Worm (Caenorhabditis elegans) whole organism, young adult: ENCODE results near the gene srbc-21.

ENCODE experiments used
- C17E4.6 ChIP-seq: fragments of 200-800 bp; sonication (Bioruptor generic); IDR thresholded peaks from 2 replicates; pipeline ENCODE4 v1.3.6; 2022; ENCODE audit warnings: missing genetic modification reagents, missing genetic modification characterization, missing compliant biosample characterization
- F37B4.10 ChIP-seq: fragments of 200-800 bp; sonication (Bioruptor generic); IDR thresholded peaks from 2 replicates; pipeline ENCODE4 v1.3.6; 2022; ENCODE audit warnings: missing genetic modification characterization, missing compliant biosample characterization
- F49E8.2 ChIP-seq: sonication (generic microtip); optimal IDR thresholded peaks from 3 replicates; lab custom pipeline; 2017; ENCODE audit warnings: missing genetic modification characterization, mild to moderate bottlenecking, missing compliant biosample characterization, antibody characterized with exemption, moderate library complexity; ENCODE audit not compliant: insufficient read depth
- F52B5.7 ChIP-seq: sonication (generic microtip); optimal IDR thresholded peaks from 2 replicates; lab custom pipeline; 2016; ENCODE audit warnings: mild to moderate bottlenecking, missing genetic modification characterization, missing compliant biosample characterization
- F55B11.4 ChIP-seq: sonication (generic microtip); optimal IDR thresholded peaks from 2 replicates; lab custom pipeline; 2016; ENCODE audit warnings: missing compliant biosample characterization, missing genetic modification characterization, borderline replicate concordance; ENCODE audit not compliant: insufficient read depth
- T07F8.4 ChIP-seq: sonication (generic microtip); optimal IDR thresholded peaks from 2 replicates; lab custom pipeline; 2016; ENCODE audit warnings: mild to moderate bottlenecking, missing genetic modification characterization, moderate library complexity, missing compliant biosample characterization
- Y67H2A.10 ChIP-seq: fragments of 200-800 bp; sonication (Bioruptor generic); conservative IDR thresholded peaks from 2 replicates; pipeline ENCODE4 v1.3.6; 2022; ENCODE audit warnings: missing genetic modification reagents, missing genetic modification characterization, missing compliant biosample characterization
- ama-1 ChIP-seq, 3 experiments: fragments of 150-350 bp in 1 of 3; sonication (generic microtip) in 2 of 3; optimal IDR thresholded peaks; 2 replicates each; lab custom pipeline; 2014 to 2018; ENCODE audit warnings: missing biosample characterization in 2 of 3, missing genetic modification characterization in 2 of 3, missing genetic modification reagents in 2 of 3
- aptf-3 ChIP-seq: fragments of 200-800 bp; sonication (Bioruptor generic); IDR thresholded peaks from 2 replicates; pipeline ENCODE4 v1.3.6; 2022; ENCODE audit warnings: missing genetic modification characterization, missing compliant biosample characterization
- bed-1 ChIP-seq: fragments of 200-800 bp; sonication (Bioruptor generic); IDR thresholded peaks from 2 replicates; pipeline ENCODE4 v1.3.6; 2022; ENCODE audit warnings: missing genetic modification reagents, missing genetic modification characterization, missing compliant biosample characterization
- chd-7 ChIP-seq: sonication (generic microtip); optimal IDR thresholded peaks from 2 replicates; lab custom pipeline; 2016; ENCODE audit warnings: mild to moderate bottlenecking, missing genetic modification characterization, moderate library complexity, missing compliant biosample characterization
- egl-18 ChIP-seq: fragments of 200-800 bp; sonication (Bioruptor generic); IDR thresholded peaks from 2 replicates; pipeline ENCODE4 v1.3.6; 2022; ENCODE audit warnings: missing genetic modification reagents, missing genetic modification characterization, missing compliant biosample characterization
- egl-44 ChIP-seq: fragments of 200-800 bp; sonication (Bioruptor generic); IDR thresholded peaks from 2 replicates; pipeline ENCODE4 v1.3.6; 2022; ENCODE audit warnings: missing genetic modification reagents, missing genetic modification characterization, missing compliant biosample characterization
- egrh-3 ChIP-seq: fragments of 200-800 bp; sonication (Bioruptor generic); IDR thresholded peaks from 2 replicates; pipeline ENCODE4 v1.3.6; 2022; ENCODE audit warnings: missing genetic modification reagents, missing genetic modification characterization, missing compliant biosample characterization
- ekl-4 ChIP-seq: fragments of 200-800 bp; sonication (Bioruptor generic); IDR thresholded peaks from 2 replicates; pipeline ENCODE4 v1.3.6; 2022; ENCODE audit warnings: missing genetic modification reagents, missing genetic modification characterization, missing compliant biosample characterization
- fkh-3 ChIP-seq: sonication (generic microtip); optimal IDR thresholded peaks from 2 replicates; lab custom pipeline; 2016; ENCODE audit warnings: mild to moderate bottlenecking, missing genetic modification characterization, missing compliant biosample characterization
- hmg-20 ChIP-seq: fragments of 200-800 bp; sonication (Bioruptor generic); IDR thresholded peaks from 2 replicates; pipeline ENCODE4 v1.3.6; 2022; ENCODE audit warnings: missing genetic modification reagents, missing genetic modification characterization, missing compliant biosample characterization
- let-526 ChIP-seq: fragments of 200-800 bp; sonication (Bioruptor generic); IDR thresholded peaks from 2 replicates; pipeline ENCODE4 v1.3.6; 2022; ENCODE audit warnings: missing genetic modification reagents, missing genetic modification characterization, missing compliant biosample characterization
- let-607 ChIP-seq, 2 experiments: fragments of 200-800 bp in 1 of 2; sonication (Bioruptor generic) in 1 of 2; sonication (generic microtip) in 1 of 2; optimal IDR thresholded peaks; 2 replicates each; lab custom pipeline; 2016 to 2018; ENCODE audit warnings: mild to moderate bottlenecking in 2 of 2, missing compliant biosample characterization in 2 of 2, missing genetic modification characterization in 2 of 2, moderate library complexity in 2 of 2, missing genotype in 1 of 2
- lin-40 ChIP-seq: sonication (generic microtip); optimal IDR thresholded peaks from 2 replicates; lab custom pipeline; 2016; ENCODE audit warnings: missing genetic modification characterization, mild to moderate bottlenecking, missing compliant biosample characterization, missing genotype, missing genetic modification reagents
- madf-10 ChIP-seq: sonication (generic microtip); optimal IDR thresholded peaks from 2 replicates; lab custom pipeline; 2016; ENCODE audit warnings: mild to moderate bottlenecking, missing genetic modification characterization, missing compliant biosample characterization
- nfya-2 ChIP-seq: fragments of 200-800 bp; sonication (Bioruptor generic); IDR thresholded peaks from 2 replicates; pipeline ENCODE4 v1.3.6; 2022; ENCODE audit warnings: missing genetic modification reagents, missing genetic modification characterization, missing compliant biosample characterization
- nhr-80 ChIP-seq: sonication (generic microtip); optimal IDR thresholded peaks from 2 replicates; lab custom pipeline; 2016; ENCODE audit warnings: missing genetic modification characterization, missing compliant biosample characterization
- snpc-4 ChIP-seq, 5 experiments: fragments of 150-350 bp in 1 of 5; sonication (generic microtip) in 4 of 5; optimal IDR thresholded peaks; 2 replicates each; lab custom pipeline; 2014 to 2018; ENCODE audit warnings: missing genetic modification characterization in 5 of 5, missing biosample characterization in 3 of 5, antibody characterized with exemption in 2 of 5, mild to moderate bottlenecking in 2 of 5, missing compliant biosample characterization in 2 of 5, missing genotype in 2 of 5, moderate library complexity in 2 of 5, missing genetic modification reagents in 1 of 5
- sptf-2 ChIP-seq: fragments of 200-800 bp; sonication (Bioruptor generic); optimal IDR thresholded peaks from 2 replicates; lab custom pipeline; 2018; ENCODE audit warnings: mild to moderate bottlenecking, missing genetic modification characterization, missing compliant biosample characterization
- unc-130 ChIP-seq: sonication (generic microtip); optimal IDR thresholded peaks from 2 replicates; lab custom pipeline; 2016; ENCODE audit warnings: missing genetic modification reagents, missing genetic modification characterization, missing compliant biosample characterization
- zfh-2 ChIP-seq: fragments of 200-800 bp; sonication (Bioruptor generic); conservative IDR thresholded peaks from 2 replicates; pipeline ENCODE4 v1.3.6; 2022; ENCODE audit warnings: missing genetic modification reagents, missing genetic modification characterization, missing compliant biosample characterization
- ztf-26 ChIP-seq: sonication (generic microtip); optimal IDR thresholded peaks from 2 replicates; lab custom pipeline; 2017; ENCODE audit warnings: missing genetic modification characterization, missing compliant biosample characterization
- ztf-28 ChIP-seq: fragments of 200-800 bp; sonication (Bioruptor generic); IDR thresholded peaks from 2 replicates; pipeline ENCODE4 v1.3.6; 2022; ENCODE audit warnings: missing genetic modification reagents, missing genetic modification characterization, missing compliant biosample characterization

Gene srbc-21

ce11 chrV:2179214-2179613 is 23.9 kb downstream of the srbc-21 start, which contains the start of gene cyp-33C1:
TSS of gene cyp-33C1 (plus strand) at chrV:2179514.
- TF ChIP-seq hmg-20 (GFP tag; lab: Robert Waterston, UW): no peak

DNA sequence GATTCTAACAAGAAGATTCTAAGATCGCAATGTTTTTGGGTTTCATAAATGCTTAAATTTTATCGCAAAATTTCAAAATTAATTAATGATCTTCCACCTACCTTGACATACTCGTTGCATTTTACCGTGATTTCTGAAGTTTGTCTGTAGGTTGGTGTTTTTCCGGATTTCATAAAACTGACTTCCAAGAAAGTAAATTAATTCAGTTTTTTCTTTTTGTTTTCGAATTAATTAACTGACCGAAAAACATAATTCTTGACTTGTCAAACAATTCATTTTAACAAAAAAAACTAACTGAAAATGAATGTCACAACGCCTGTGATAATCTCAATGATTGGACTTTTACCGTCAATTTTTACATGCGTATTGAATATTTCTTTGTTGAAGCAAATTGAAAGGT is 26.4 kb downstream of the srbc-21 start, which contains the start of gene srbc-16:
TSS of gene srbc-16 (plus strand) at position 301 of the 400 bp plus-strand sequence.
- TF ChIP-seq nfya-2 (no peak), ama-1 (optimal IDR thresholded peaks at IDR 0.05; lab: Kevin White, UChicago) (no peak), ama-1 (GFP tag; optimal IDR thresholded peaks at IDR 0.05; lab: Kevin White, UChicago) (no peak), egl-18 (GFP tag; lab: Robert Waterston, UW) (no peak), fkh-3 (tag; lab: Kevin White, UChicago) (no peak), ztf-26 (tag; lab: Kevin White, UChicago) (no peak), F52B5.7 (no peak), F49E8.2 (tag; lab: Kevin White, UChicago) (no peak), Y67H2A.10 (GFP tag; lab: Robert Waterston, UW) (no peak), chd-7 (tag; lab: Kevin White, UChicago) (no peak), lin-40 (tag; lab: Kevin White, UChicago) (no peak), aptf-3 (GFP tag; lab: Robert Waterston, UW) (no peak), F55B11.4 (tag; lab: Kevin White, UChicago) (no peak), let-607 (tag; optimal IDR thresholded peaks at IDR 0.05; lab: Kevin White, UChicago) (no peak), unc-130 (GFP tag; lab: Kevin White, UChicago) (no peak)

DNA sequence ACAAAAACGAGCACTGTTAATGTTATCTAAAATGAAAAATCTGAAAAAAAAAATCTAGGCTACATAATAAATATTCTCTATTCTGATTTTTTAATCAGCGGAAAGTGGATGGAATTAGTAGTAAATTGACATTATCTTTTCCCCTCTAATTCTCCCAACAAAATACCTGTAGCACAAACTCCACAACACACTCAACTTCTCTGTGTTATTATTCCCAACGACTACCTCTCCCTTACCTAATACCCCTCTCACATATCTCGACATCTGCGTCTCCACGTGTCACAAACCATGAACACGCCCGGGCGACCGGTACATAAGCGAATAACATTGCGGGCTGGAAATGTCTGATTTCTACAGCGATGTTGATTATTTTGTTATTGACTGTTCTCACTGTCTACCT is 27.8 kb downstream of the srbc-21 start, which contains the start of gene cyp-33C2:
TSS of gene cyp-33C2 (plus strand) at position 327 of the 400 bp plus-strand sequence.
- TF ChIP-seq madf-10 (no peak), nhr-80 (tag; lab: Kevin White, UChicago) (peak; percentile 51), F49E8.2 (tag; lab: Kevin White, UChicago) (no peak), C17E4.6 (GFP tag; lab: Robert Waterston, UW) (no peak), let-526 (peak; percentile 28; the same call in 1 of the 2 replicates)

DNA sequence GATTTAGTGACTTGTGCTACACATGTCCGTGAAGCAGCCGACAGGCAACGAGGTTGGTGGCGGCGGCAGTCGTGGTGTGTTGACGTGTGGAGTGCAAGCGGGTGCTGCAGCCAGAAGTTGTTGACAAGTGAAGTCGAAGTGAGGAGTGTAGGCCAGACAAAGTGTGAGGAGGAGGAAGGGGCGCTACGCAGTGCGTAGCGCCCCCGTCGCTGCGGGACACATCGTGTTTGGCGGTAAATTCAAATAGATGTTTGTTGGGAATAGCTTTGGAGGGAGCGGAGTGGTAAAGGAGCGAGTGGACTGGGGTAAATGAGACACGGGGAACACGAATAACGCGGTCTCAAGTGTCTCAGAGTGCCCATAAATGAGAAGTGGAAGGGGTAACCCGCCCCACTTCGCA is 30.2 kb downstream of the srbc-21 start:
- TF ChIP-seq F37B4.10 (GFP tag; lab: Robert Waterston, UW): 0 out of 2 replicates have a peak, but pooled peaks have one; percentile 47
- TF ChIP-seq zfh-2: 0 out of 2 replicates have a peak, but pooled peaks have one; percentile 44
- TF ChIP-seq egl-44: no peak

- TF ChIP-seq egrh-3 (GFP tag; lab: Robert Waterston, UW) (no peak), F52B5.7 (no peak), ekl-4 (GFP tag; lab: Robert Waterston, UW) (no peak)
- TF ChIP-seq, all 124 proteins: peak for 0
Measured at ce11 chrV:2187864-2188345, 32.6 kb downstream of the srbc-21 start, which contains the start of gene Y5H2B.3. TSS of gene Y5H2B.3 (plus strand) at chrV:2188295.

ce11 chrV:2190383-2190782 is 35.1 kb downstream of the srbc-21 start:
- TF ChIP-seq zfh-2 (peak; percentile 94), sptf-2 (GFP tag; lab: Kevin White, UChicago) (no peak), snpc-4 (GFP tag; optimal IDR thresholded peaks at IDR 0.05; lab: Kevin White, UChicago) (no peak), snpc-4 (tag; optimal IDR thresholded peaks at IDR 0.05; lab: Kevin White, UChicago) (peak in 1 of 4 experiments; percentile 29), bed-1 (no peak), T07F8.4 (tag; lab: Kevin White, UChicago) (no peak), egrh-3 (GFP tag; lab: Robert Waterston, UW) (peak; percentile 55; the same call in 1 of the 2 replicates), ztf-28 (0 out of 2 replicates have a peak, but pooled peaks have one; percentile 40)
